Worm (Caenorhabditis elegans) whole organism, young adult: Measurements from ENCODE around the gene fbxl-1.

Source experiments
- C17E4.6 ChIP-seq: fragments of 200-800 bp; sonication (Bioruptor generic); IDR thresholded peaks from 2 replicates; pipeline ENCODE4 v1.3.6; 2022; ENCODE audit warnings: missing genetic modification reagents, missing genetic modification characterization, missing compliant biosample characterization
- K11D2.4 ChIP-seq: fragments of 200-800 bp; sonication (Bioruptor generic); IDR thresholded peaks from 2 replicates; pipeline ENCODE4 v1.3.6; 2022; ENCODE audit warnings: missing genetic modification reagents, missing genetic modification characterization, missing compliant biosample characterization
- Y56A3A.18 ChIP-seq: fragments of 200-800 bp; sonication (Bioruptor generic); IDR thresholded peaks from 2 replicates; pipeline ENCODE4 v1.3.6; 2022; ENCODE audit warnings: missing genetic modification reagents, missing genetic modification characterization, missing compliant biosample characterization
- ama-1 ChIP-seq, 3 experiments: fragments of 150-350 bp in 1 of 3; sonication (generic microtip) in 2 of 3; optimal IDR thresholded peaks; 2 replicates each; lab custom pipeline; 2014 to 2018; ENCODE audit warnings: missing biosample characterization in 2 of 3, missing genetic modification characterization in 2 of 3, missing genetic modification reagents in 2 of 3
- die-1 ChIP-seq: sonication (generic microtip); optimal IDR thresholded peaks from 2 replicates; lab custom pipeline; 2016; ENCODE audit warnings: missing genotype, mild to moderate bottlenecking, missing genetic modification characterization, missing compliant biosample characterization
- efl-1 ChIP-seq: fragments of 150-350 bp; optimal IDR thresholded peaks from 2 replicates; lab custom pipeline; 2014; ENCODE audit warnings: missing biosample characterization, missing genetic modification reagents, missing genetic modification characterization
- egl-44 ChIP-seq: fragments of 200-800 bp; sonication (Bioruptor generic); IDR thresholded peaks from 2 replicates; pipeline ENCODE4 v1.3.6; 2022; ENCODE audit warnings: missing genetic modification reagents, missing genetic modification characterization, missing compliant biosample characterization
- hmg-1.2 ChIP-seq: fragments of 200-800 bp; sonication (Bioruptor generic); IDR thresholded peaks from 2 replicates; pipeline ENCODE4 v1.3.6; 2022; ENCODE audit warnings: missing genetic modification reagents, missing genetic modification characterization, missing compliant biosample characterization
- lin-54 ChIP-seq: fragments of 200-800 bp; sonication (Bioruptor generic); optimal IDR thresholded peaks from 2 replicates; lab custom pipeline; 2018; ENCODE audit warnings: mild to moderate bottlenecking, missing genetic modification characterization, missing compliant biosample characterization
- sea-2 ChIP-seq: fragments of 200-800 bp; sonication (Bioruptor generic); IDR thresholded peaks from 2 replicates; pipeline ENCODE4 v1.3.6; 2022; ENCODE audit warnings: missing genetic modification characterization, missing compliant biosample characterization
- ztf-6 ChIP-seq: fragments of 200-800 bp; sonication (Bioruptor generic); IDR thresholded peaks from 2 replicates; pipeline ENCODE4 v1.3.6; 2022; ENCODE audit warnings: missing genetic modification reagents, missing genetic modification characterization, missing compliant biosample characterization

DNA sequence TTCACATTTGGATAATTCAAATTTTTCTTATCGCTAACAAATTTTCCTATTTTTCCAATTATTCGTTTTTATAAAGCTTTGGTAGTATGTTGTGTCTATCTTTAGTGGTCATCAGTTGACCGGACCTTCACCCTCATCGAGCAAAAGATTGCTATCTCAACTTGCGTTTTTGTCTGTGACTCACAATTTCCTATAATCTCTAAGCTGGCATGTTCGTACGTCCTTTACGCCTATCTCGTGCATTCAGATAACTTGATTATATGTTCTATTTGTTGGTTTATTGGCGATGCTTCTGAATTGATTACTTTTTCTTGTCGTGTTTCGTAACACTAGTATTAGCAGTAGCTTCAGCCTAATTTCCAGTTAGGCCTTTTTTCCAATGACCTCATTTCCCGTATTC lies 51.9 kb downstream of the fbxl-1 start:
- TF ChIP-seq die-1 (tag; lab: Kevin White, UChicago) (no peak), K11D2.4 (GFP tag; lab: Robert Waterston, UW) (no peak), Y56A3A.18 (no peak), ama-1 (optimal IDR thresholded peaks at IDR 0.05; lab: Kevin White, UChicago) (no peak), ama-1 (GFP tag; optimal IDR thresholded peaks at IDR 0.05; lab: Kevin White, UChicago) (no peak), C17E4.6 (GFP tag; lab: Robert Waterston, UW) (no peak), efl-1 (GFP tag; lab: Kevin White, UChicago) (no peak), lin-54 (GFP tag; lab: Kevin White, UChicago) (no peak), ztf-6 (GFP tag; lab: Robert Waterston, UW) (no peak), hmg-1.2 (GFP tag; lab: Robert Waterston, UW) (no peak), sea-2 (no peak), egl-44 (GFP tag; lab: Robert Waterston, UW) (no peak)
